Worm (Caenorhabditis elegans) whole organism, mixed stage, embryonic: Measurements from ENCODE around the gene sdz-6.

Source experiments
- nhr-28 ChIP-seq: fragments of 150-350 bp; optimal IDR thresholded peaks from 2 replicates; lab custom pipeline; 2014; ENCODE audit warnings: missing biosample characterization, missing genetic modification characterization
- snpc-4 ChIP-seq: fragments of 150-350 bp; optimal IDR thresholded peaks from 2 replicates; lab custom pipeline; 2014; ENCODE audit warnings: missing biosample characterization, missing genetic modification characterization

DNA sequence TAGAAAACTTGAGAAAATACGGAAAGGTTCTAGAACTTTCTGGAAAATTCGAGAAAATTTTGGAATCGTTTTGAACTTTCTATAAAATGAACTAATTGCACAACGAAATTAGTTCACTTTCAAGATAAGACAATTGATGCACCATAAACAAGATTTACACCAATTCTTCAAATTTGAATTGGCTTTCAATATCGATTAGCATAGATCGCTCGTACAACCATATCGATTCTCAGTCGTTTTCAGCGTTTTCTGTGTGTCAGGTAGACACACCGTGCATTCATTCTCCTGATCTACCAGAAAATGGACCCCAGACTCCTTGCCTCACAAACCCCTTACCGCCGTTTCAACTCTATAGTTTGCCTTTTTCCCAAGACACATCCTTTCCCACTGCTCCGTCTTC, 38.1 kb upstream of the sdz-6 start, which contains the start of gene fbxb-117:
- TF ChIP-seq nhr-28 (tag; lab: Kevin White, UChicago) (no peak), snpc-4 (tag; lab: Kevin White, UChicago) (no peak)
